Fruit fly (Drosophila melanogaster) whole organism, embryonic: ENCODE data around the gene Fbxl7.

Source experiments
- Atf6 ChIP-seq: fragments of 200-800 bp; sonication (Bioruptor generic); IDR thresholded peaks from 2 replicates; pipeline ENCODE4 v1.3.6; 2022; ENCODE audit warnings: missing biosample characterization, missing genetic modification characterization
- B-H2 ChIP-seq: fragments of 200-800 bp; sonication (Bioruptor generic); optimal IDR thresholded peaks from 2 replicates; lab custom pipeline; 2018; ENCODE audit warnings: missing biosample characterization, mild to moderate bottlenecking, missing genetic modification characterization
- CG10147 ChIP-seq: fragments of 200-800 bp; sonication (Bioruptor generic); optimal IDR thresholded peaks from 2 replicates; lab custom pipeline; 2019; ENCODE audit warnings: missing biosample characterization, mild to moderate bottlenecking, missing genetic modification characterization, moderate library complexity
- CG10366 ChIP-seq: fragments of 200-800 bp; sonication (Bioruptor generic); IDR thresholded peaks from 2 replicates; pipeline ENCODE4 v1.3.6; 2022; ENCODE audit warnings: missing biosample characterization, missing genetic modification characterization
- CG11695 ChIP-seq: fragments of 200-800 bp; sonication (Bioruptor generic); IDR thresholded peaks from 3 replicates; pipeline ENCODE4 v1.3.6; 2022; ENCODE audit warnings: missing biosample characterization, missing genetic modification characterization
- CG12769 ChIP-seq: fragments of 200-800 bp; sonication (Bioruptor generic); optimal IDR thresholded peaks from 2 replicates; lab custom pipeline; 2019; ENCODE audit warnings: missing biosample characterization, mild to moderate bottlenecking, missing genetic modification characterization, moderate library complexity
- CG13287 ChIP-seq: fragments of 200-800 bp; sonication (Bioruptor generic); IDR thresholded peaks from 2 replicates; pipeline ENCODE4 v1.3.6; 2022; ENCODE audit warnings: missing biosample characterization, missing genetic modification characterization; ENCODE audit not compliant: partially characterized antibody
- CG14050 ChIP-seq: fragments of 200-800 bp; sonication (Bioruptor generic); IDR thresholded peaks from 3 replicates; pipeline ENCODE4 v1.3.6; 2022; ENCODE audit warnings: missing biosample characterization, missing genetic modification characterization
- CG15696 ChIP-seq: fragments of 200-800 bp; sonication (Bioruptor generic); optimal IDR thresholded peaks from 2 replicates; lab custom pipeline; 2019; ENCODE audit warnings: missing biosample characterization, mild to moderate bottlenecking, missing genetic modification characterization, moderate library complexity
- CG1602 ChIP-seq: fragments of 200-800 bp; sonication (Bioruptor generic); optimal IDR thresholded peaks from 3 replicates; lab custom pipeline; 2016; ENCODE audit warnings: missing biosample characterization, missing genetic modification characterization
- CG17568 ChIP-seq: fragments of 200-800 bp; sonication (Bioruptor generic); optimal IDR thresholded peaks from 2 replicates; lab custom pipeline; 2018; ENCODE audit warnings: missing biosample characterization, mild to moderate bottlenecking, missing genetic modification characterization, moderate library complexity
- CG2116 ChIP-seq: fragments of 200-800 bp; sonication (Bioruptor generic); optimal IDR thresholded peaks from 3 replicates; lab custom pipeline; 2018; ENCODE audit warnings: missing biosample characterization, mild to moderate bottlenecking, missing genetic modification characterization
- CG2129 ChIP-seq: fragments of 200-800 bp; sonication (Bioruptor generic); IDR thresholded peaks from 2 replicates; pipeline ENCODE4 v1.3.6; 2022; ENCODE audit warnings: missing biosample characterization, missing genetic modification characterization; ENCODE audit not compliant: partially characterized antibody
- CG33213 ChIP-seq: fragments of 200-800 bp; sonication (Bioruptor generic); optimal IDR thresholded peaks from 3 replicates; lab custom pipeline; 2016; ENCODE audit warnings: missing biosample characterization, missing genetic modification characterization
- CG3847 ChIP-seq: fragments of 200-800 bp; sonication (Bioruptor generic); IDR thresholded peaks from 2 replicates; pipeline ENCODE4 v1.3.6; 2022; ENCODE audit warnings: missing biosample characterization, missing genetic modification characterization
- CG7963 ChIP-seq: fragments of 200-800 bp; sonication (Bioruptor generic); IDR thresholded peaks from 3 replicates; pipeline ENCODE4 v1.3.6; 2022; ENCODE audit warnings: missing biosample characterization, missing genetic modification characterization; ENCODE audit not compliant: partially characterized antibody
- CG8478 ChIP-seq: fragments of >200 bp; optimal IDR thresholded peaks from 2 replicates; lab custom pipeline; 2018
- CHES-1-like ChIP-seq: fragments of 200-800 bp; sonication (Bioruptor generic); optimal IDR thresholded peaks from 2 replicates; lab custom pipeline; 2016; ENCODE audit warnings: missing biosample characterization, missing genetic modification characterization
- Dbx ChIP-seq: fragments of 200-800 bp; sonication (Bioruptor generic); IDR thresholded peaks from 3 replicates; pipeline ENCODE4 v1.3.6; 2022; ENCODE audit warnings: missing biosample characterization, missing genetic modification characterization
- Deaf1 ChIP-seq: fragments of 200-800 bp; optimal IDR thresholded peaks from 3 replicates; lab custom pipeline; 2019; ENCODE audit warnings: missing biosample characterization, mild to moderate bottlenecking, missing genetic modification characterization, moderate library complexity
- Dref ChIP-seq: fragments of 200-800 bp; sonication (Bioruptor generic); IDR thresholded peaks from 2 replicates; pipeline ENCODE4 v1.3.6; 2022; ENCODE audit warnings: missing biosample characterization, missing genetic modification characterization
- GATAe ChIP-seq: fragments of 200-800 bp; sonication (Bioruptor generic); conservative IDR thresholded peaks from 2 replicates; pipeline ENCODE4 v1.3.6; 2022; ENCODE audit warnings: missing biosample characterization, missing genetic modification characterization
- HHEX ChIP-seq: fragments of 200-800 bp; sonication (Bioruptor generic); optimal IDR thresholded peaks from 3 replicates; lab custom pipeline; 2017; ENCODE audit warnings: missing biosample characterization, mild to moderate bottlenecking, missing genetic modification characterization, missing genetic modification reagents
- HLH54F ChIP-seq: fragments of 200-800 bp; sonication (Bioruptor generic); optimal IDR thresholded peaks from 3 replicates; lab custom pipeline; 2016; ENCODE audit warnings: missing biosample characterization, missing genetic modification characterization
- HmgZ ChIP-seq: fragments of 200-800 bp; sonication (Bioruptor generic); optimal IDR thresholded peaks from 2 replicates; lab custom pipeline; 2018; ENCODE audit warnings: missing biosample characterization, mild to moderate bottlenecking, missing genetic modification characterization
- Hr51 ChIP-seq, 2 experiments: fragments of 200-800 bp; sonication (Bioruptor generic); optimal IDR thresholded peaks; 2 replicates in 1 of 2; 3 replicates in 1 of 2; lab custom pipeline; 2016 to 2018; ENCODE audit warnings: missing biosample characterization in 2 of 2, missing genetic modification characterization in 2 of 2, mild to moderate bottlenecking in 1 of 2, moderate library complexity in 1 of 2
- Med ChIP-seq: fragments of 200-800 bp; sonication (Bioruptor generic); peaks from one replicate; lab custom pipeline; 2016; ENCODE audit warnings: missing biosample characterization, missing genetic modification characterization, mild to moderate bottlenecking, inconsistent platforms, moderate library complexity
- Nf-YB ChIP-seq: fragments of 200-800 bp; sonication (Bioruptor generic); optimal IDR thresholded peaks from 3 replicates; lab custom pipeline; 2019; ENCODE audit warnings: missing biosample characterization, mild to moderate bottlenecking, missing genetic modification characterization, moderate library complexity
- Nf-YC ChIP-seq: fragments of 200-800 bp; optimal IDR thresholded peaks from 3 replicates; lab custom pipeline; 2019; ENCODE audit warnings: missing biosample characterization, mild to moderate bottlenecking, missing genetic modification characterization, moderate library complexity
- Ssrp ChIP-seq: fragments of 200-800 bp; sonication (Bioruptor generic); optimal IDR thresholded peaks from 2 replicates; lab custom pipeline; 2018; ENCODE audit warnings: missing biosample characterization, mild to moderate bottlenecking, missing genetic modification characterization, moderate library complexity
- Trl ChIP-seq, 3 experiments: fragments of >200 bp in 2 of 3; fragments of 200-800 bp in 1 of 3; sonication (Bioruptor generic) in 1 of 3; optimal IDR thresholded peaks; 2 replicates in 1 of 3; 3 replicates in 2 of 3; lab custom pipeline; 2016 to 2017; ENCODE audit warnings: missing biosample characterization in 1 of 3, missing genetic modification characterization in 1 of 3
- abd-A ChIP-seq: fragments of 200-800 bp; sonication (Bioruptor generic); optimal IDR thresholded peaks from 3 replicates; lab custom pipeline; 2019; ENCODE audit warnings: missing biosample characterization, mild to moderate bottlenecking, missing genetic modification characterization, moderate library complexity
- bab2 ChIP-seq: fragments of 200-800 bp; sonication (Bioruptor generic); optimal IDR thresholded peaks from 2 replicates; lab custom pipeline; 2016; ENCODE audit warnings: missing biosample characterization, missing genetic modification characterization
- eyg ChIP-seq: fragments of 200-800 bp; sonication (Bioruptor generic); optimal IDR thresholded peaks from 3 replicates; lab custom pipeline; 2016; ENCODE audit warnings: missing biosample characterization, missing genetic modification characterization
- insv ChIP-seq, 2 experiments: fragments of 200-800 bp; sonication (Bioruptor generic); optimal IDR thresholded peaks; 3 replicates each; lab custom pipeline; 2016 to 2018; ENCODE audit warnings: missing biosample characterization in 2 of 2, missing genetic modification characterization in 2 of 2
- nerfin-1 ChIP-seq: fragments of 200-800 bp; sonication (Bioruptor generic); optimal IDR thresholded peaks from 3 replicates; lab custom pipeline; 2019; ENCODE audit warnings: missing biosample characterization, mild to moderate bottlenecking, missing genetic modification characterization, moderate library complexity
- nmo ChIP-seq: fragments of 200-800 bp; sonication (Bioruptor generic); optimal IDR thresholded peaks from 2 replicates; lab custom pipeline; 2018; ENCODE audit warnings: missing biosample characterization, mild to moderate bottlenecking, missing genetic modification characterization, moderate library complexity
- onecut ChIP-seq: fragments of 200-800 bp; sonication (Bioruptor generic); IDR thresholded peaks from 2 replicates; pipeline ENCODE4 v1.3.6; 2022; ENCODE audit warnings: missing biosample characterization, missing genetic modification characterization
- sna ChIP-seq: fragments of 200-800 bp; sonication (Bioruptor generic); IDR thresholded peaks from 2 replicates; pipeline ENCODE4 v1.3.6; 2022; ENCODE audit warnings: missing biosample characterization, missing genetic modification characterization; ENCODE audit not compliant: partially characterized antibody
- unc-4 ChIP-seq: fragments of 200-800 bp; sonication (Bioruptor generic); IDR thresholded peaks from 2 replicates; pipeline ENCODE4 v1.3.6; 2022; ENCODE audit warnings: missing biosample characterization, missing genetic modification characterization; ENCODE audit not compliant: partially characterized antibody
- vvl ChIP-seq: fragments of 200-800 bp; sonication (Bioruptor generic); IDR thresholded peaks from 2 replicates; pipeline ENCODE4 v1.3.6; 2022; ENCODE audit warnings: missing biosample characterization, missing genetic modification characterization

Gene Fbxl7

DNA sequence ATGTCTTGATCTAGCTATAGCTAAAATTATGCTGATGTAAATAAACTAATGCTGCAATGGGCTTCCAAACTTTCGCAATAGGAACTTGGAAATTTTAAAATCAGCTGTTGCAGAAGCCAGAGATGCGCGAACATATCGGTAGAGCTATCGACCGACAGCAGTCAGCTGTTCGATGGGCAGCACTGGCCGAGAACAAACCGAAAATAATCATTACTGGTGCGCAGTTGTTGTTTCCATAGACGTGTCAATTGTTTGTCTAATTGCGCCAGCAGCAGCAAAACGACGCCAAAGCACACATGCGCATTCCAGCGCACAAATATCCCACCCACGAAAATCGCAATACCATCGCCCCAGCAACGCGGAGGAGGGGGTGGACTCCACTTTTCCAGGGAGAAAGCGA lies 14.3 kb downstream of the Fbxl7 start, which contains the start of gene Sap47 (continued):
- TF ChIP-seq Dref (peak; percentile 64), nerfin-1 (peak; percentile 87), CG10147 (GFP tag; lab: Kevin White, UChicago) (peak; percentile 18), bab2 (GFP tag; lab: Kevin White, UChicago) (no peak), Atf6 (GFP tag; lab: Robert Waterston, UW) (0 out of 2 replicates have a peak, but pooled peaks have one; percentile 9), CG11695 (GFP tag; lab: Robert Waterston, UW) (peak; percentile 32; the same call in 1 of the 3 replicates), CG2116 (peak; percentile 70), Dbx (GFP tag; lab: Robert Waterston, UW) (peak; percentile 58; the same call in 1 of the 3 replicates), Nf-YC (tag; lab: Kevin White, UChicago) (peak; percentile 23), vvl (GFP tag; lab: Robert Waterston, UW) (peak; percentile 40; the same call in 1 of the 2 replicates), nmo (GFP tag; lab: Kevin White, UChicago) (peak; percentile 21), Ssrp (tag; lab: Kevin White, UChicago) (no peak), CG3847 (GFP tag; lab: Robert Waterston, UW) (peak; percentile 22; the same call in 1 of the 2 replicates), CHES-1-like (peak; percentile 15), HLH54F (GFP tag; lab: Kevin White, UChicago) (no peak), CG13287 (peak; percentile 90), CG7963 (GFP tag; lab: Robert Waterston, UW) (peak; percentile 68; the same call in 2 of the 3 replicates), HmgZ (tag; lab: Kevin White, UChicago) (peak; percentile 58), Med (GFP tag; lab: Kevin White, UChicago) (peak; percentile 87), CG12769 (tag; lab: Kevin White, UChicago) (peak; percentile 57), B-H2 (GFP tag; lab: Kevin White, UChicago) (peak; percentile 41), insv (GFP tag; optimal IDR thresholded peaks at IDR 0.05; lab: Kevin White, UChicago) (no peak), CG10366 (GFP tag; lab: Robert Waterston, UW) (no peak), unc-4 (peak; percentile 84), sna (GFP tag; lab: Robert Waterston, UW) (peak; percentile 71), Nf-YB (no peak), CG2129 (GFP tag; lab: Robert Waterston, UW) (peak; percentile 55)

DNA sequence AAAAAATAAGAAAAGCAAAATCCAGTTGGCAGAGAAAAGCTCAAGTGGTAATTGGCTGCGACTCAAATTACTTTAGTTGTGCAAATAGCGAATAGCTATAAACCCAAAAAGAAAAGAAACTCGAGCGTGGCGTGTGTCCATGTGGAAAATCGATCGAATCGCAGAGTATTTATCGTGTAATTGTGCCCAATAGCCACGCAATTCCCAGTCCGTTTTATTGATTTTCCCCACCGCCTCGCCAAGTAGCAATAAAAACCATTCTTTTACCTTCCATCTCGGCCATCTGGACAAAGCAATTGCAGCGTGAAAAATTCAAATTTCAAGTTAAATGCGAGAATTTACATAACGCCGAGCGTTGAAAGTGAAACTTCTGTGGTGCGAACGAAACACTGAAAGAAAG lies 14.8 kb downstream of the Fbxl7 start:
- no peak for TF ChIP-seq CG1602
- TF ChIP-seq CG15696 (tag; lab: Kevin White, UChicago) = no peak
- TF ChIP-seq onecut (GFP tag; lab: Robert Waterston, UW) = peak; percentile 90
- TF ChIP-seq CG33213 (GFP tag; lab: Kevin White, UChicago) = no peak

DNA sequence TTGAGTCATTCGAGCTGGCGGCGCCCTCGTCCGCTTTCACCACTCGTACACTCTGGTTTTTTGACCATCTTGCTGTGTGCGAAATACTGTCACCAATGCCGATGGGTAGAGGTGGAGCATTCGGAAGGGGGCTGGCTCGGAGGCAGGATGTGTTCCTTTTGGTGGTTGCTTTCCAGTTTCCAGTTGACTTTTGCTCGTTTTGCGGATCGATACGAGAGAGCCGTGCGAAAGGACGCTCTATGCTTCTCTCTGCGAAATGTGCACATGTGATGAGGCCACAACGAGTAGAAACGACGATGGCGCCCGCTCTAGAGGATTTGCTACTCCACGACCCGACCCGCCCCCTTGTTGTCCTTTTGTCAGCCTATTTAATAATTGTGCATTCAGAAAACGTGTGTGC lies 17.0 kb downstream of the Fbxl7 start:
- TF ChIP-seq HHEX (no peak), CG14050 (GFP tag; lab: Robert Waterston, UW) (no peak), abd-A (tag; lab: Kevin White, UChicago) (peak; percentile 46), eyg (no peak), GATAe (no peak), Dref (no peak), Trl (optimal IDR thresholded peaks at IDR 0.05; lab: Kevin White, UChicago) (peak; percentile 4 to 26), Trl (GFP tag; optimal IDR thresholded peaks at IDR 0.05; lab: Kevin White, UChicago) (no peak), Deaf1 (tag; lab: Kevin White, UChicago) (peak; percentile 65), CG8478 (no peak), Hr51 (GFP tag; optimal IDR thresholded peaks at IDR 0.05; lab: Kevin White, UChicago) (peak in 1 of 2 experiments; percentile 14), onecut (GFP tag; lab: Robert Waterston, UW) (peak; percentile 96), CG17568 (GFP tag; lab: Kevin White, UChicago) (no peak), Med (GFP tag; lab: Kevin White, UChicago) (peak; percentile 63), CG1602 (no peak)
